Worm (Caenorhabditis elegans) whole organism, midembryonic: ENCODE data around the gene str-180.

ENCODE experiments used
- cog-1 ChIP-seq: sonication (generic microtip); optimal IDR thresholded peaks from 2 replicates; lab custom pipeline; 2016; ENCODE audit warnings: missing genetic modification characterization, missing compliant biosample characterization
- flt-1 ChIP-seq: fragments of 200-800 bp; sonication (Bioruptor generic); IDR thresholded peaks from 2 replicates; pipeline ENCODE4 v1.3.6; 2022; ENCODE audit warnings: missing genetic modification characterization, missing compliant biosample characterization
- klf-2 ChIP-seq: fragments of 200-800 bp; sonication (Bioruptor generic); conservative IDR thresholded peaks from 2 replicates; pipeline ENCODE4 v1.3.6; 2022; ENCODE audit warnings: missing genetic modification reagents, missing genetic modification characterization, missing compliant biosample characterization
- ref-1 ChIP-seq: fragments of 200-800 bp; sonication (Bioruptor generic); conservative IDR thresholded peaks from 2 replicates; pipeline ENCODE4 v1.3.6; 2022; ENCODE audit warnings: missing genetic modification reagents, missing genetic modification characterization, missing compliant biosample characterization
- ztf-23 ChIP-seq: fragments of 200-800 bp; sonication (Bioruptor generic); IDR thresholded peaks from 2 replicates; pipeline ENCODE4 v1.3.6; 2022; ENCODE audit warnings: missing genetic modification reagents, missing genetic modification characterization, missing compliant biosample characterization
- ztf-29 ChIP-seq: fragments of 200-800 bp; sonication (Bioruptor generic); IDR thresholded peaks from 2 replicates; pipeline ENCODE4 v1.3.6; 2022; ENCODE audit warnings: missing genetic modification reagents, missing genetic modification characterization, missing compliant biosample characterization

- TF ChIP-seq ref-1 (GFP tag; lab: Robert Waterston, UW) (no peak), flt-1 (GFP tag; lab: Robert Waterston, UW) (no peak), ztf-29 (GFP tag; lab: Robert Waterston, UW) (no peak), cog-1 (tag; lab: Kevin White, UChicago) (no peak), klf-2 (GFP tag; lab: Robert Waterston, UW) (no peak), ztf-23 (GFP tag; lab: Robert Waterston, UW) (no peak)
Observed at ce11 chrV:6669520-6669919, 879 bp upstream of the str-180 start, which contains the start of gene cest-28.
